Fruit fly (Drosophila melanogaster): ENCODE data around the gene CG31522.

CG31522 gene

DNA sequence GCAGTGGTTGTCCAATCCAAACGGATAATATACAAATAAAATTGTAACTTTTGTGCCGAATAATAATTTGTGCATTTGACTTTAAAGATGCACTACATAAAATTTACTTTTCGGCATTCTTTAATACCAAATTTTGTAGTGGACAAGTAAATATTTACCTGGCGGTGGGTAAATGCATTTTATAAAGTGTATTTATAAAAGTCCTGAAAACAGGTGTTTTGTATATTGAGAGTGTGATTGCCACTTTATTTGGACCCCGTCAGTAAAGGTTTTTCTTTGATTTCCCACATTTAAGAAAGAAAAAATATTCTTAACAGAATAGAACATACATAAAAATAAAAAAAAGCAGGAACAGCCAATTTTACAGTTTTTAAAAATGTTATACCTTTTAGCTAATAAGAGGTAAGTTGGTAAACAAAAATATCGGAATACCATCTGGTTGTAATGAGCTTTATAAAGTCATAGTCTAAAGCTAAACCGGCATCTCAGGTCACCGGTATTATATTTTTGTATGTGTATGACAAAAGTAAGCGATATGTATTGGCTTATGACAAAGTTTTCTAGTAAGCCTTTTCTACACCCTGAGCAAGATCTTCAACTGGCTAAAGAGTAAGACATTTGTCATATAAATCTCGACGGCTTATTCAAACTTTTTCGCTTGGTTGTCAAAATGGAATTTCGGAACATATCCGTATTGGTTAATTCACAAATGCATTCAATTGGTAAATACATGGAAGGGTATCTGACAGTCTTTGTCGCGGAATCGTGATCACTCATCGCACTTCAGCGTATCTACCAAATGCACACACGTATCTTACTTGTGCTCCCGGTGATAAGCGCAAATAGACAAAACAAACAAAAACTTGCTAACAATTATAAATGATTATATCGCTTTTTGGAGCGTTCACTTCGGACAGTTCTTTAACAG, 67.8 kb downstream of the CG31522 start:
- TF ChIP-seq CG32264 (GFP tag; optimal IDR thresholded peaks at IDR 0.05), result peak; percentile 95
- TF ChIP-seq Hr78 (GFP tag; optimal IDR thresholded peaks at IDR 0.05), result no peak
- TF ChIP-seq Rel (GFP tag; optimal IDR thresholded peaks at IDR 0.05), result peak; percentile 79
- peak; percentile 60 for TF ChIP-seq Rel (tag; optimal IDR thresholded peaks at IDR 0.05)
- TF ChIP-seq foxo (GFP tag; optimal IDR thresholded peaks at IDR 0.05), result peak; percentile 94 to 96
- TF ChIP-seq woc (GFP tag; optimal IDR thresholded peaks at IDR 0.05), result peak; percentile 96
- peak; percentile 92 for TF ChIP-seq sage (GFP tag; optimal IDR thresholded peaks at IDR 0.05)
- peak; percentile 95 for TF ChIP-seq OdsH (GFP tag; optimal IDR thresholded peaks at IDR 0.05)
- peak; percentile 68 for TF ChIP-seq sv (GFP tag; optimal IDR thresholded peaks at IDR 0.05)
- TF ChIP-seq CG9705 (GFP tag; optimal IDR thresholded peaks at IDR 0.05), result peak; percentile 20
- TF ChIP-seq psq (GFP tag; optimal IDR thresholded peaks at IDR 0.05), result peak; percentile 84
- peak; percentile 89 for TF ChIP-seq Sp1 (GFP tag; optimal IDR thresholded peaks at IDR 0.05)
- TF ChIP-seq lola (GFP tag; optimal IDR thresholded peaks at IDR 0.05), result no peak
- TF ChIP-seq GATAd (GFP tag; optimal IDR thresholded peaks at IDR 0.05), result no peak
- TF ChIP-seq Abd-B (GFP tag; optimal IDR thresholded peaks at IDR 0.05), result no peak
- peak; percentile 3 for TF ChIP-seq dsf (GFP tag; optimal IDR thresholded peaks at IDR 0.05; ENCODE audit: borderline replicate concordance)
- TF ChIP-seq fru (GFP tag; optimal IDR thresholded peaks at IDR 0.05), result peak; percentile 95
- TF ChIP-seq jim (GFP tag; optimal IDR thresholded peaks at IDR 0.05), result peak; percentile 43
- TF ChIP-seq ey (GFP tag; optimal IDR thresholded peaks at IDR 0.05), result peak; percentile 97
- peak; percentile 96 for TF ChIP-seq rgr (GFP tag; optimal IDR thresholded peaks at IDR 0.05)
- no peak for TF ChIP-seq Vsx2 (GFP tag; optimal IDR thresholded peaks at IDR 0.05; ENCODE audit: partially characterized antibody)
- TF ChIP-seq Myc (optimal IDR thresholded peaks at IDR 0.05), result peak; percentile 91
- peak; percentile 89 for TF ChIP-seq HLH106 (tag; optimal IDR thresholded peaks at IDR 0.05)
- TF ChIP-seq dmrt93B (GFP tag; optimal IDR thresholded peaks at IDR 0.05), result peak; percentile 80
- peak; percentile 94 for TF ChIP-seq Hnf4 (GFP tag; optimal IDR thresholded peaks at IDR 0.05)
- TF ChIP-seq Jra (GFP tag; optimal IDR thresholded peaks at IDR 0.05), result peak; percentile 62
- no peak for TF ChIP-seq pan (optimal IDR thresholded peaks at IDR 0.05)
- TF ChIP-seq br (GFP tag; optimal IDR thresholded peaks at IDR 0.05), result peak; percentile 95
- no peak for TF ChIP-seq CrebA (GFP tag; optimal IDR thresholded peaks at IDR 0.05; ENCODE audit: borderline replicate concordance)
- TF ChIP-seq brk (GFP tag; optimal IDR thresholded peaks at IDR 0.05), result peak; percentile 69
- no peak for TF ChIP-seq dl (GFP tag; optimal IDR thresholded peaks at IDR 0.05; ENCODE audit: insufficient read depth in 1 of 2, partially characterized antibody in 2 of 2)
- no peak for TF ChIP-seq tai (GFP tag; optimal IDR thresholded peaks at IDR 0.05)
- TF ChIP-seq usp (GFP tag; optimal IDR thresholded peaks at IDR 0.05), result no peak
- TF ChIP-seq Dfd (GFP tag; optimal IDR thresholded peaks at IDR 0.05), result no peak
- TF ChIP-seq h (GFP tag; optimal IDR thresholded peaks at IDR 0.05), result peak; percentile 99
- peak; percentile 71 for TF ChIP-seq Mio (GFP tag; optimal IDR thresholded peaks at IDR 0.05)
- TF ChIP-seq Hr83 (GFP tag; optimal IDR thresholded peaks at IDR 0.05; ENCODE audit: poor library complexity, severe bottlenecking), result peak; percentile 53
- TF ChIP-seq N (GFP tag; optimal IDR thresholded peaks at IDR 0.05), result no peak
- no peak for TF ChIP-seq Dif (GFP tag; optimal IDR thresholded peaks at IDR 0.05; ENCODE audit: partially characterized antibody)

dm6 chr3R:4394117-4394516, 68.6 kb downstream of the CG31522 start, which contains the start of gene CG34112:
Gene CG34112, minus strand, starts transcription at chr3R:4394259.
- TF ChIP-seq pan (optimal IDR thresholded peaks at IDR 0.05) (no peak), tai (GFP tag; optimal IDR thresholded peaks at IDR 0.05) (no peak), Dif (GFP tag; optimal IDR thresholded peaks at IDR 0.05; ENCODE audit: partially characterized antibody) (peak; percentile 80), CrebA (GFP tag; optimal IDR thresholded peaks at IDR 0.05; ENCODE audit: borderline replicate concordance) (no peak), Dfd (GFP tag; optimal IDR thresholded peaks at IDR 0.05) (no peak), Jra (GFP tag; optimal IDR thresholded peaks at IDR 0.05) (no peak), psq (GFP tag; optimal IDR thresholded peaks at IDR 0.05) (peak; percentile 8), Hr78 (GFP tag; optimal IDR thresholded peaks at IDR 0.05) (no peak), h (GFP tag; optimal IDR thresholded peaks at IDR 0.05) (peak; percentile 53), sv (GFP tag; optimal IDR thresholded peaks at IDR 0.05) (no peak), Abd-B (GFP tag; optimal IDR thresholded peaks at IDR 0.05) (no peak), sage (GFP tag; optimal IDR thresholded peaks at IDR 0.05) (no peak), CG9705 (GFP tag; optimal IDR thresholded peaks at IDR 0.05) (no peak), fru (GFP tag; optimal IDR thresholded peaks at IDR 0.05) (no peak), Sp1 (GFP tag; optimal IDR thresholded peaks at IDR 0.05) (peak; percentile 11), jim (GFP tag; optimal IDR thresholded peaks at IDR 0.05) (no peak), lola (GFP tag; optimal IDR thresholded peaks at IDR 0.05) (no peak), HLH106 (tag; optimal IDR thresholded peaks at IDR 0.05) (no peak), GATAd (GFP tag; optimal IDR thresholded peaks at IDR 0.05) (no peak), Hnf4 (GFP tag; optimal IDR thresholded peaks at IDR 0.05) (peak; percentile 17), dmrt93B (GFP tag; optimal IDR thresholded peaks at IDR 0.05) (no peak), Vsx2 (GFP tag; optimal IDR thresholded peaks at IDR 0.05; ENCODE audit: partially characterized antibody) (no peak), br (GFP tag; optimal IDR thresholded peaks at IDR 0.05) (peak; percentile 45), woc (GFP tag; optimal IDR thresholded peaks at IDR 0.05) (no peak), foxo (GFP tag; optimal IDR thresholded peaks at IDR 0.05) (no peak), ey (GFP tag; optimal IDR thresholded peaks at IDR 0.05) (no peak), rgr (GFP tag; optimal IDR thresholded peaks at IDR 0.05) (peak; percentile 5), Rel (GFP tag; optimal IDR thresholded peaks at IDR 0.05) (no peak), Rel (tag; optimal IDR thresholded peaks at IDR 0.05) (peak; percentile 53), Mio (GFP tag; optimal IDR thresholded peaks at IDR 0.05) (no peak), Myc (optimal IDR thresholded peaks at IDR 0.05) (no peak), CG32264 (GFP tag; optimal IDR thresholded peaks at IDR 0.05) (no peak), OdsH (GFP tag; optimal IDR thresholded peaks at IDR 0.05) (no peak), brk (GFP tag; optimal IDR thresholded peaks at IDR 0.05) (no peak), dsf (GFP tag; optimal IDR thresholded peaks at IDR 0.05; ENCODE audit: borderline replicate concordance) (no peak), usp (GFP tag; optimal IDR thresholded peaks at IDR 0.05) (no peak), Hr83 (GFP tag; optimal IDR thresholded peaks at IDR 0.05; ENCODE audit: poor library complexity, severe bottlenecking) (peak; percentile 73), dl (GFP tag; optimal IDR thresholded peaks at IDR 0.05; ENCODE audit: insufficient read depth in 1 of 2, partially characterized antibody in 2 of 2) (peak; percentile 37 to 72), N (GFP tag; optimal IDR thresholded peaks at IDR 0.05) (no peak)
